Worm (Caenorhabditis elegans): ENCODE measurements around the gene srx-137.

- TF ChIP-seq nhr-237 (tag; optimal IDR thresholded peaks at IDR 0.05): no peak
- TF ChIP-seq fos-1 (tag; optimal IDR thresholded peaks at IDR 0.05): peak; percentile 77
- peak; percentile 73 for TF ChIP-seq unc-55 (GFP tag; optimal IDR thresholded peaks at IDR 0.05)
- TF ChIP-seq R02D3.7 (tag; optimal IDR thresholded peaks at IDR 0.05): no peak
- TF ChIP-seq ceh-82 (tag; optimal IDR thresholded peaks at IDR 0.05): no peak
Measured at ce11 chrV:13909400-13909799, 46.8 kb downstream of the srx-137 start, which contains the start of gene C06B3.7.
